Fruit fly (Drosophila melanogaster): ENCODE data around the gene CG32262.
A peak's percentile ranks its signal among the peaks of the same experiment; 100 is the strongest.

dm6 chr3L:3765782-3766520 lies 44.0 kb downstream of the CG32262 start:
- TF ChIP-seq pdm3 (GFP tag; optimal IDR thresholded peaks at IDR 0.05) = peak; percentile 60
- TF ChIP-seq CG10669 (GFP tag; optimal IDR thresholded peaks at IDR 0.05) = no peak
- TF ChIP-seq CG11762 (GFP tag; optimal IDR thresholded peaks at IDR 0.05; ENCODE audit: insufficient read depth) = no peak
- peak; percentile 16 for TF ChIP-seq Lpt (GFP tag; optimal IDR thresholded peaks at IDR 0.05)

All from whole organism, prepupa.